Fruit fly (Drosophila melanogaster) whole organism: ENCODE results near the gene CG17075.

Experiments used
- EcR ChIP-seq, 2 experiments: fragments of >200 bp; optimal IDR thresholded peaks; 2 replicates each; lab custom pipeline; 2017; ENCODE audit warnings: missing biosample characterization in 2 of 2, missing genetic modification characterization in 2 of 2, missing genetic modification reagents in 2 of 2
- psq ChIP-seq: fragments of >200 bp; optimal IDR thresholded peaks from 2 replicates; lab custom pipeline; 2017

DNA sequence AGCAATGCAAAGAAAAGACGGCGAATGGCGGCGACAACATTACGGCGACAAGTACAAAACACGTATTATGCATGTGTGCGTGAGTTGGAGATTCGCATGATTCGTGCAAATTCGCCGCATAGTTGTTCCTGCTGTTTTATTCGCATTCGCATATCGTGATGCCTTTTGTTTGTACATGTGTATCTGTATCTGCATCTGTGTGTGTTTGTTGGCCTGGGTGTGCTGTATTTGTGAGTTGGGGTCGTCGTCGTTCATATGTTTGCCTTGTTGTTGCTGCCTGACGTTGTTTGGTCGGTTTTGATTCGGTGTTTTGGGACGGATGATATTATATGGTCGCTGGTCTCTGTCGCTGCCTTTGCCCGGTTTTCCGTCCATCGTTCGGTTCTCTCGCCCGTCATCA lies 19.9 kb downstream of the CG17075 start:
- no peak for TF ChIP-seq EcR (GFP tag; optimal IDR thresholded peaks at IDR 0.05; lab: Kevin White, UChicago)
- no peak for TF ChIP-seq psq (lab: Kevin White, UChicago)
